Worm (Caenorhabditis elegans): ENCODE data around the gene clec-198.

- TF ChIP-seq ceh-16 (tag; optimal IDR thresholded peaks at IDR 0.05) (no peak), lin-15B (tag; optimal IDR thresholded peaks at IDR 0.05) (no peak), elt-3 (tag; optimal IDR thresholded peaks at IDR 0.05) (no peak), nhr-12 (tag; optimal IDR thresholded peaks at IDR 0.05) (no peak), skn-1 (tag; optimal IDR thresholded peaks at IDR 0.05) (no peak), nhr-28 (tag; optimal IDR thresholded peaks at IDR 0.05) (no peak)
Measured at ce11 chrIV:17387442-17387967, 40.5 kb downstream of the clec-198 start, which contains the start of gene T02D1.8.
